Fruit fly (Drosophila melanogaster) whole organism, prepupa: Measurements from ENCODE around the gene modSP.

ENCODE experiments used
- CG11902 ChIP-seq: fragments of 200-800 bp; sonication (Bioruptor generic); optimal IDR thresholded peaks from 3 replicates; lab custom pipeline; 2016; ENCODE audit warnings: missing biosample characterization, missing genetic modification characterization
- CG7368 ChIP-seq: fragments of 200-800 bp; sonication (Bioruptor generic); optimal IDR thresholded peaks from 3 replicates; lab custom pipeline; 2016; ENCODE audit warnings: missing biosample characterization, missing genetic modification characterization
- CG9139 ChIP-seq: fragments of 200-800 bp; sonication (Bioruptor generic); optimal IDR thresholded peaks from 3 replicates; lab custom pipeline; 2017; ENCODE audit warnings: missing biosample characterization, mild to moderate bottlenecking, missing genetic modification characterization
- Eip93F ChIP-seq: fragments of 200-800 bp; sonication (Bioruptor generic); optimal IDR thresholded peaks from 2 replicates; lab custom pipeline; 2016; ENCODE audit warnings: missing biosample characterization, mild to moderate bottlenecking, missing genetic modification characterization
- achi ChIP-seq: fragments of 200-800 bp; sonication (Bioruptor generic); optimal IDR thresholded peaks from 3 replicates; lab custom pipeline; 2016; ENCODE audit warnings: missing biosample characterization, missing genetic modification characterization

- TF ChIP-seq CG11902 (GFP tag; lab: Kevin White, UChicago): no peak
- no peak for TF ChIP-seq achi (GFP tag; lab: Kevin White, UChicago)
- no peak for TF ChIP-seq Eip93F (GFP tag; lab: Kevin White, UChicago)
- no peak for TF ChIP-seq CG9139 (GFP tag; lab: Kevin White, UChicago)
- no peak for TF ChIP-seq CG7368 (GFP tag; lab: Kevin White, UChicago)
These were observed 22.8 kb downstream of the modSP start for dm6 chr3R:16632698-16633097.
